Worm (Caenorhabditis elegans) whole organism, late embryonic: ENCODE results near the gene pir-1.

ENCODE experiments used
- K09A11.1 ChIP-seq: sonication (generic microtip); optimal IDR thresholded peaks from 2 replicates; lab custom pipeline; 2017; ENCODE audit warnings: antibody characterized with exemption, mild to moderate bottlenecking, missing genetic modification characterization, missing compliant biosample characterization; ENCODE audit not compliant: insufficient read depth
- ahr-1 ChIP-seq: sonication (generic microtip); optimal IDR thresholded peaks from 2 replicates; lab custom pipeline; 2016; ENCODE audit warnings: missing genetic modification characterization, missing compliant biosample characterization
- ama-1 ChIP-seq: fragments of 150-350 bp; optimal IDR thresholded peaks from 2 replicates; lab custom pipeline; 2014
- ceh-18 ChIP-seq: sonication (generic microtip); optimal IDR thresholded peaks from 2 replicates; lab custom pipeline; 2016; ENCODE audit warnings: missing genetic modification characterization, missing compliant biosample characterization
- ceh-19 ChIP-seq: fragments of 200-800 bp; sonication (Bioruptor generic); optimal IDR thresholded peaks from 2 replicates; lab custom pipeline; 2018; ENCODE audit warnings: mild to moderate bottlenecking, missing genetic modification characterization, missing compliant biosample characterization
- ceh-31 ChIP-seq: sonication (generic microtip); optimal IDR thresholded peaks from 2 replicates; lab custom pipeline; 2016; ENCODE audit warnings: missing genetic modification characterization, missing compliant biosample characterization
- ceh-45 ChIP-seq: fragments of 200-800 bp; sonication (Bioruptor generic); IDR thresholded peaks from 2 replicates; pipeline ENCODE4 v1.3.6; 2022; ENCODE audit warnings: missing genetic modification reagents, missing genetic modification characterization, missing compliant biosample characterization
- dve-1 ChIP-seq: sonication (generic microtip); optimal IDR thresholded peaks from 2 replicates; lab custom pipeline; 2017; ENCODE audit warnings: antibody characterized with exemption, mild to moderate bottlenecking, missing genetic modification characterization, missing compliant biosample characterization
- elt-4 ChIP-seq: sonication (generic microtip); optimal IDR thresholded peaks from 2 replicates; lab custom pipeline; 2016; ENCODE audit warnings: missing genetic modification characterization, missing compliant biosample characterization
- mec-3 ChIP-seq: sonication (generic microtip); optimal IDR thresholded peaks from 2 replicates; lab custom pipeline; 2016; ENCODE audit warnings: borderline replicate concordance, missing genetic modification characterization, missing compliant biosample characterization
- pha-4 ChIP-seq: fragments of 150-350 bp; optimal IDR thresholded peaks from 2 replicates; lab custom pipeline; 2018; ENCODE audit warnings: missing biosample characterization, missing genetic modification reagents, missing genetic modification characterization
- pqm-1 ChIP-seq: sonication (generic microtip); optimal IDR thresholded peaks from 2 replicates; lab custom pipeline; 2016; ENCODE audit warnings: missing genetic modification characterization, missing compliant biosample characterization
- unc-86 ChIP-seq: sonication (generic microtip); optimal IDR thresholded peaks from 2 replicates; lab custom pipeline; 2016; ENCODE audit warnings: missing genetic modification characterization, missing compliant biosample characterization

pir-1 gene

DNA sequence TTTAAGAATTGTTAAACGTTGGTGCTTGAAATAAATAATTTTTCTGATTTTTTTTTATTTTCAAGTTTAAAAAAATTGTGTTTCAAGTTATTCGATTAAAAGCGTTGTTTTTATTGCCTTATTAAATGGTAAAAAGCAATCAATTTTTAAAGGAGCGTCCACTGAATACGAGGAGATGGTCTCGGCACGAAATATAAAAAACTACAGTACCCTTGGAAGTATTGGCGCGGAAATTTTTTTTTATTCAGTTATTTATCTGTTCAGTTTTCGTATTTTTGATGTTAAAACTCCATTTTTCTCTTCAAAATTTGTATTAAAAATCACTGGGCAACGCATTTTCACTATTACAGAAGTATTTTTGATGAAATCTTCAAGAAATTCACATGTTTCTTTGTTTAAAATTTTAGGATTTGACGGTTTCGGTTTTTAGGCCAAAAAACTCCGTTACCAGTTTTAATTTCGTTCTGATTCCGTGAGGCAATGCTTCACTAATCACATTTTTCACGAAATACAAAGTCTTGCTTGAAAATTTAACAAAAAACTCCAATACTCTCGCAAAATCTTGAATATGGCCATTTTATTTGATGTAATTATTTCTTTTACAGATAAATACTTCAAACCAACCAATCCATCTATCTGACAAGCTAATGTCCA, 36.1 kb downstream of the pir-1 start, which contains the start of gene znfx-1:
Gene znfx-1, plus strand, starts transcription at position 604 of the 654 bp plus-strand sequence.
- no peak for TF ChIP-seq K09A11.1 (tag; lab: Kevin White, UChicago)
- TF ChIP-seq pha-4 (tag; lab: Kevin White, UChicago), result no peak
- no peak for TF ChIP-seq ceh-31 (tag; lab: Kevin White, UChicago)
- TF ChIP-seq ama-1 (lab: Kevin White, UChicago), result no peak
- TF ChIP-seq pqm-1 (tag; lab: Kevin White, UChicago), result no peak
- TF ChIP-seq ahr-1, result no peak

- TF ChIP-seq unc-86 (tag; lab: Kevin White, UChicago) (no peak), mec-3 (tag; lab: Kevin White, UChicago) (no peak), elt-4 (tag; lab: Kevin White, UChicago) (no peak), ceh-45 (GFP tag; lab: Robert Waterston, UW) (no peak), pqm-1 (tag; lab: Kevin White, UChicago) (no peak), dve-1 (no peak), ama-1 (lab: Kevin White, UChicago) (no peak), ceh-19 (GFP tag; lab: Kevin White, UChicago) (no peak)
Measured at ce11 chrII:9222969-9223368, 45.9 kb downstream of the pir-1 start, which contains the start of gene ZK1067.3. TSS of gene ZK1067.3 (plus strand) at chrII:9223269.

ce11 chrII:9227134-9227533, 50.0 kb downstream of the pir-1 start, which contains the start of gene abu-14:
TSS of gene abu-14 (minus strand) at chrII:9227214.
- TF ChIP-seq ceh-18 (tag; lab: Kevin White, UChicago), result no peak
- TF ChIP-seq, all 69 proteins: peak for 0
